Worm (Caenorhabditis elegans) whole organism, mixed stage, embryonic: ENCODE measurements around the gene Y54E2A.10.

Experiments used
- M03D4.4 ChIP-seq: sonication (generic microtip); optimal IDR thresholded peaks from 2 replicates; lab custom pipeline; 2017; ENCODE audit warnings: mild to moderate bottlenecking, missing genetic modification characterization, missing compliant biosample characterization
- bed-3 ChIP-seq: fragments of 200-800 bp; sonication (Bioruptor generic); optimal IDR thresholded peaks from 3 replicates; lab custom pipeline; 2018; ENCODE audit warnings: mild to moderate bottlenecking, missing genetic modification characterization, moderate library complexity, missing compliant biosample characterization
- blmp-1 ChIP-seq: fragments of 150-350 bp; optimal IDR thresholded peaks from 2 replicates; lab custom pipeline; 2014; ENCODE audit warnings: missing biosample characterization, missing genetic modification characterization
- ceh-39 ChIP-seq: fragments of 150-350 bp; optimal IDR thresholded peaks from 2 replicates; lab custom pipeline; 2014; ENCODE audit warnings: missing biosample characterization, missing genetic modification characterization
- ceh-43 ChIP-seq: fragments of 200-800 bp; sonication (Bioruptor generic); optimal IDR thresholded peaks from 2 replicates; lab custom pipeline; 2018; ENCODE audit warnings: mild to moderate bottlenecking, missing genetic modification characterization, moderate library complexity, missing compliant biosample characterization
- ces-1 ChIP-seq: fragments of 150-350 bp; optimal IDR thresholded peaks from 2 replicates; lab custom pipeline; 2014; ENCODE audit warnings: missing biosample characterization, missing genetic modification reagents, missing genetic modification characterization
- cnd-1 ChIP-seq: fragments of 200-800 bp; sonication (Bioruptor generic); optimal IDR thresholded peaks from 2 replicates; lab custom pipeline; 2018; ENCODE audit warnings: mild to moderate bottlenecking, missing genetic modification characterization, missing compliant biosample characterization
- drap-1 ChIP-seq: fragments of 200-800 bp; sonication (Bioruptor generic); optimal IDR thresholded peaks from 3 replicates; lab custom pipeline; 2018; ENCODE audit warnings: mild to moderate bottlenecking, missing genetic modification characterization, missing compliant biosample characterization
- elt-1 ChIP-seq: sonication (generic microtip); optimal IDR thresholded peaks from 2 replicates; lab custom pipeline; 2017; ENCODE audit warnings: missing genetic modification characterization, mild to moderate bottlenecking, missing compliant biosample characterization, antibody characterized with exemption, moderate library complexity, borderline replicate concordance; ENCODE audit not compliant: insufficient read depth
- flh-1 ChIP-seq: fragments of 200-800 bp; sonication (Bioruptor generic); optimal IDR thresholded peaks from 2 replicates; lab custom pipeline; 2018; ENCODE audit warnings: mild to moderate bottlenecking, missing genetic modification characterization, moderate library complexity, missing compliant biosample characterization
- ham-2 ChIP-seq: fragments of 200-800 bp; sonication (Bioruptor generic); optimal IDR thresholded peaks from 2 replicates; lab custom pipeline; 2018; ENCODE audit warnings: mild to moderate bottlenecking, missing genetic modification characterization, missing compliant biosample characterization
- hlh-1 ChIP-seq: fragments of 150-350 bp; optimal IDR thresholded peaks from 2 replicates; lab custom pipeline; 2014; ENCODE audit warnings: missing biosample characterization, missing genetic modification reagents, missing genetic modification characterization
- lin-13 ChIP-seq: fragments of 150-350 bp; optimal IDR thresholded peaks from 2 replicates; lab custom pipeline; 2014; ENCODE audit warnings: missing biosample characterization, missing genetic modification characterization
- lin-32 ChIP-seq: fragments of 200-800 bp; sonication (Bioruptor generic); optimal IDR thresholded peaks from 2 replicates; lab custom pipeline; 2018; ENCODE audit warnings: mild to moderate bottlenecking, missing genetic modification characterization, missing compliant biosample characterization
- lsy-2 ChIP-seq: fragments of 150-350 bp; optimal IDR thresholded peaks from 2 replicates; lab custom pipeline; 2014; ENCODE audit warnings: missing biosample characterization, missing genetic modification characterization
- mab-5 ChIP-seq: fragments of 150-350 bp; optimal IDR thresholded peaks from 2 replicates; lab custom pipeline; 2014; ENCODE audit warnings: missing biosample characterization, missing genetic modification characterization
- mep-1 ChIP-seq: fragments of 150-350 bp; optimal IDR thresholded peaks from 2 replicates; lab custom pipeline; 2017; ENCODE audit warnings: missing biosample characterization, missing genetic modification reagents, missing genetic modification characterization, inconsistent platforms
- mls-2 ChIP-seq: sonication (generic microtip); optimal IDR thresholded peaks from 2 replicates; lab custom pipeline; 2016; ENCODE audit warnings: mild to moderate bottlenecking, missing genetic modification characterization, moderate library complexity, missing compliant biosample characterization
- nhr-12 ChIP-seq: fragments of 150-350 bp; optimal IDR thresholded peaks from 2 replicates; lab custom pipeline; 2014; ENCODE audit warnings: missing biosample characterization, missing genetic modification characterization
- nhr-2 ChIP-seq: fragments of 150-350 bp; optimal IDR thresholded peaks from 2 replicates; lab custom pipeline; 2014; ENCODE audit warnings: missing biosample characterization, missing genetic modification characterization
- nhr-237 ChIP-seq: fragments of 150-350 bp; optimal IDR thresholded peaks from 2 replicates; lab custom pipeline; 2014; ENCODE audit warnings: missing biosample characterization, missing genetic modification characterization
- nhr-28 ChIP-seq: fragments of 150-350 bp; optimal IDR thresholded peaks from 2 replicates; lab custom pipeline; 2014; ENCODE audit warnings: missing biosample characterization, missing genetic modification characterization
- nhr-76 ChIP-seq: sonication (generic microtip); optimal IDR thresholded peaks from 2 replicates; lab custom pipeline; 2017; ENCODE audit warnings: missing biosample characterization, missing genetic modification characterization
- pha-4 ChIP-seq: fragments of 150-350 bp; optimal IDR thresholded peaks from 2 replicates; lab custom pipeline; 2018; ENCODE audit warnings: missing biosample characterization, missing genetic modification reagents, missing genetic modification characterization
- sem-2 ChIP-seq: fragments of 200-800 bp; sonication (Bioruptor generic); optimal IDR thresholded peaks from 2 replicates; lab custom pipeline; 2018; ENCODE audit warnings: mild to moderate bottlenecking, missing genetic modification characterization, missing compliant biosample characterization
- snpc-4 ChIP-seq: fragments of 150-350 bp; optimal IDR thresholded peaks from 2 replicates; lab custom pipeline; 2014; ENCODE audit warnings: missing biosample characterization, missing genetic modification characterization
- tbx-8 ChIP-seq: fragments of 200-800 bp; sonication (Bioruptor generic); optimal IDR thresholded peaks from 2 replicates; lab custom pipeline; 2018; ENCODE audit warnings: mild to moderate bottlenecking, missing genetic modification characterization, moderate library complexity, missing compliant biosample characterization
- unc-120 ChIP-seq: sonication (generic microtip); optimal IDR thresholded peaks from 2 replicates; lab custom pipeline; 2017; ENCODE audit warnings: missing genetic modification characterization, missing compliant biosample characterization; ENCODE audit not compliant: poor library complexity, severe bottlenecking
- unc-39 ChIP-seq: fragments of 150-350 bp; optimal IDR thresholded peaks from 2 replicates; lab custom pipeline; 2014; ENCODE audit warnings: missing biosample characterization, missing genetic modification characterization
- unc-62 ChIP-seq: fragments of 150-350 bp; optimal IDR thresholded peaks from 2 replicates; lab custom pipeline; 2014; ENCODE audit warnings: missing biosample characterization, missing genetic modification reagents, missing genetic modification characterization
- zip-8 ChIP-seq: fragments of 150-350 bp; optimal IDR thresholded peaks from 2 replicates; lab custom pipeline; 2014; ENCODE audit warnings: missing biosample characterization, missing genetic modification characterization
- ztf-11 ChIP-seq: fragments of 150-350 bp; optimal IDR thresholded peaks from 2 replicates; lab custom pipeline; 2014; ENCODE audit warnings: missing biosample characterization, missing genetic modification characterization

Gene Y54E2A.10

ce11 chrII:14790751-14791150 lies at the start of gene Y54E2A.10:
TSS of gene Y54E2A.10 (plus strand) at chrII:14791051.
- TF ChIP-seq unc-120 (tag; lab: Kevin White, UChicago) = no peak
- no peak for TF ChIP-seq nhr-28
- no peak for TF ChIP-seq nhr-76 (tag; lab: Kevin White, UChicago)
- no peak for TF ChIP-seq drap-1 (GFP tag; lab: Kevin White, UChicago)
- TF ChIP-seq snpc-4 (tag; lab: Kevin White, UChicago) = no peak
- no peak for TF ChIP-seq sem-2
- TF ChIP-seq elt-1 (tag; lab: Kevin White, UChicago) = no peak
- no peak for TF ChIP-seq lin-13
- TF ChIP-seq nhr-12 (tag; lab: Kevin White, UChicago) = no peak
- no peak for TF ChIP-seq hlh-1 (tag; lab: Kevin White, UChicago)
- TF ChIP-seq ces-1 (GFP tag; lab: Kevin White, UChicago) = no peak
- TF ChIP-seq blmp-1 = no peak
- TF ChIP-seq mls-2 (tag; lab: Kevin White, UChicago) = no peak
- no peak for TF ChIP-seq ceh-39 (tag; lab: Kevin White, UChicago)
- no peak for TF ChIP-seq tbx-8 (GFP tag; lab: Kevin White, UChicago)
- no peak for TF ChIP-seq lin-32 (GFP tag; lab: Kevin White, UChicago)
- no peak for TF ChIP-seq lsy-2

- TF ChIP-seq M03D4.4 (tag; lab: Kevin White, UChicago) (no peak), nhr-12 (tag; lab: Kevin White, UChicago) (no peak), cnd-1 (tag; lab: Kevin White, UChicago) (no peak), hlh-1 (tag; lab: Kevin White, UChicago) (no peak), nhr-237 (tag; lab: Kevin White, UChicago) (no peak), drap-1 (GFP tag; lab: Kevin White, UChicago) (no peak), nhr-76 (tag; lab: Kevin White, UChicago) (no peak), flh-1 (no peak)
These were observed 45.7 kb upstream of the Y54E2A.10 start for ce11 chrII:14745127-14745526.

ce11 chrII:14752187-14752959 lies 38.5 kb upstream of the Y54E2A.10 start, which contains the start of gene smg-9:
TSS of gene smg-9 (minus strand) at chrII:14752849.
- TF ChIP-seq M03D4.4 (tag; lab: Kevin White, UChicago) = no peak

- no peak for TF ChIP-seq lsy-2
- no peak for TF ChIP-seq unc-62 (GFP tag; lab: Kevin White, UChicago)
- no peak for TF ChIP-seq mls-2 (tag; lab: Kevin White, UChicago)
- TF ChIP-seq mep-1 (tag; lab: Kevin White, UChicago) = no peak
- no peak for TF ChIP-seq mab-5
- no peak for TF ChIP-seq drap-1 (GFP tag; lab: Kevin White, UChicago)
- no peak for TF ChIP-seq flh-1
- no peak for TF ChIP-seq ztf-11
- no peak for TF ChIP-seq sem-2
- TF ChIP-seq nhr-76 (tag; lab: Kevin White, UChicago) = no peak
- TF ChIP-seq nhr-2 (tag; lab: Kevin White, UChicago) = no peak
- TF ChIP-seq nhr-12 (tag; lab: Kevin White, UChicago) = no peak
These were observed 37.6 kb upstream of the Y54E2A.10 start for ce11 chrII:14753246-14753645.

ce11 chrII:14753858-14754750 lies 36.7 kb upstream of the Y54E2A.10 start, which contains the start of the genes tac-1 and Y54E2A.4:
TSS of gene tac-1 (minus strand) at chrII:14753877.
TSS of gene Y54E2A.4 (plus strand) at chrII:14754622.
- no peak for TF ChIP-seq unc-62 (GFP tag; lab: Kevin White, UChicago)
- TF ChIP-seq flh-1 = no peak
- TF ChIP-seq ceh-43 (GFP tag; lab: Kevin White, UChicago) = no peak
- TF ChIP-seq snpc-4 (tag; lab: Kevin White, UChicago) = no peak
- TF ChIP-seq unc-39 (tag; lab: Kevin White, UChicago) = no peak
- TF ChIP-seq ham-2 (GFP tag; lab: Kevin White, UChicago) = no peak
- TF ChIP-seq zip-8 (tag; lab: Kevin White, UChicago) = no peak
- TF ChIP-seq elt-1 (tag; lab: Kevin White, UChicago) = no peak
- no peak for TF ChIP-seq nhr-76 (tag; lab: Kevin White, UChicago)
- no peak for TF ChIP-seq blmp-1
- no peak for TF ChIP-seq drap-1 (GFP tag; lab: Kevin White, UChicago)
- TF ChIP-seq mls-2 (tag; lab: Kevin White, UChicago) = no peak
- no peak for TF ChIP-seq bed-3
- TF ChIP-seq ceh-39 (tag; lab: Kevin White, UChicago) = no peak
- TF ChIP-seq pha-4 (tag; lab: Kevin White, UChicago) = no peak
- TF ChIP-seq hlh-1 (tag; lab: Kevin White, UChicago) = no peak
- TF ChIP-seq ztf-11 = no peak
- TF ChIP-seq mab-5 = no peak
- no peak for TF ChIP-seq sem-2
- no peak for TF ChIP-seq lsy-2
